Fruit fly (Drosophila melanogaster): Measurements from ENCODE around the gene CG13312.

Gene CG13312

DNA sequence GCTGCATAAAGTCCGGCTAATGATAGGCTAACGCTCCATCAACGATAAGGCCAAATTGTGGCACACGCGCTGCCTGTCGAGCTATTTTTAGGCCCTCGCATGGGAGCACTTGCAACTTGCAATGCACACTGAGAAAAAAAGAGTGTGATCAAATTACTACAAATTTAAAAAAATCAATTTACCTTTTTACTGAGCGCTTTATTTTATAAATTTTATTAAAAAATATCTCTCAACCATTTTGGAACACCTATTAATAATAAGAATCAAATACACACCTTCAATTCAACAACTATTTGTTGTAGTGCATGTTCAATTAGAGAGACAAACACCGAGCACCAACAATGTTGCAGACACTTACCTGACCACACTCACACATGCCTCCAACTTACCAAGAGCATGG, 41.5 kb downstream of the CG13312 start (continued):
- TF ChIP-seq CG31388 (GFP tag; optimal IDR thresholded peaks at IDR 0.05): no peak
- TF ChIP-seq CG3726 (GFP tag; IDR thresholded peaks at IDR 0.05): peak; percentile 7; the same call in 1 of the 3 replicates
- no peak for TF ChIP-seq exex (tag; optimal IDR thresholded peaks at IDR 0.05)
- no peak for TF ChIP-seq pita (GFP tag; optimal IDR thresholded peaks at IDR 0.05)
- TF ChIP-seq CG1603 (tag; optimal IDR thresholded peaks at IDR 0.05): no peak
- no peak for TF ChIP-seq Dip3 (GFP tag; optimal IDR thresholded peaks at IDR 0.05)
- no peak for TF ChIP-seq kay (GFP tag; optimal IDR thresholded peaks at IDR 0.05)
- peak; percentile 53 for TF ChIP-seq CG32772 (GFP tag; IDR thresholded peaks at IDR 0.05)
- no peak for TF ChIP-seq CG4854 (GFP tag; optimal IDR thresholded peaks at IDR 0.05)
- no peak for TF ChIP-seq Atf6 (GFP tag; IDR thresholded peaks at IDR 0.05)
- peak; percentile 8; the same call in 1 of the 2 replicates for TF ChIP-seq CG4730 (GFP tag; IDR thresholded peaks at IDR 0.05)
- peak; percentile 37 for TF ChIP-seq dmrt11E (tag; optimal IDR thresholded peaks at IDR 0.05)
- peak; percentile 53 for TF ChIP-seq wor (GFP tag; IDR thresholded peaks at IDR 0.05)
- TF ChIP-seq CG10366 (GFP tag; IDR thresholded peaks at IDR 0.05): peak; percentile 54
- TF ChIP-seq chif (GFP tag; optimal IDR thresholded peaks at IDR 0.05): no peak
- peak; percentile 37; the same call in 2 of the 3 replicates for TF ChIP-seq CG14050 (GFP tag; IDR thresholded peaks at IDR 0.05)
- no peak for TF ChIP-seq CG11723 (GFP tag; optimal IDR thresholded peaks at IDR 0.05)
- no peak for TF ChIP-seq ato (GFP tag; IDR thresholded peaks at IDR 0.05; ENCODE audit: partially characterized antibody)
- TF ChIP-seq CG13424 (tag; optimal IDR thresholded peaks at IDR 0.05): no peak
- peak; percentile 42 for TF ChIP-seq Lim3 (GFP tag; IDR thresholded peaks at IDR 0.05)
- no peak for TF ChIP-seq Ets97D (GFP tag; optimal IDR thresholded peaks at IDR 0.05)
- no peak for TF ChIP-seq CG33557 (GFP tag; optimal IDR thresholded peaks at IDR 0.05)
- no peak for TF ChIP-seq trh (GFP tag; optimal IDR thresholded peaks at IDR 0.05)
- peak; percentile 74 for TF ChIP-seq zfh1 (GFP tag; IDR thresholded peaks at IDR 0.05)
- TF ChIP-seq hkb (optimal IDR thresholded peaks at IDR 0.05): no peak
- TF ChIP-seq hkb (GFP tag; IDR thresholded peaks at IDR 0.05): peak; percentile 31
- no peak for TF ChIP-seq D19A (tag; optimal IDR thresholded peaks at IDR 0.05)
- TF ChIP-seq CG17802 (tag; optimal IDR thresholded peaks at IDR 0.05): peak; percentile 5
- peak; percentile 92 for TF ChIP-seq Ets65A (GFP tag)
- no peak for TF ChIP-seq CG16815 (GFP tag; optimal IDR thresholded peaks at IDR 0.05)
- TF ChIP-seq CG10267 (tag; optimal IDR thresholded peaks at IDR 0.05): peak; percentile 78
- peak; percentile 20 for TF ChIP-seq stwl (tag; optimal IDR thresholded peaks at IDR 0.05)
- peak; percentile 37 for TF ChIP-seq CG14710 (tag; optimal IDR thresholded peaks at IDR 0.05)
- no peak for TF ChIP-seq CG4424 (GFP tag; optimal IDR thresholded peaks at IDR 0.05)
- TF ChIP-seq Fer3 (tag; optimal IDR thresholded peaks at IDR 0.05): no peak
- TF ChIP-seq Mrtf (GFP tag; IDR thresholded peaks at IDR 0.05): peak; percentile 39; the same call in 1 of the 3 replicates
- peak; percentile 62 for TF ChIP-seq ttk (GFP tag; IDR thresholded peaks at IDR 0.05)
- TF ChIP-seq CG31441 (GFP tag; IDR thresholded peaks at IDR 0.05): peak; percentile 82; the same call in 1 of the 2 replicates
- TF ChIP-seq CG13296 (GFP tag; optimal IDR thresholded peaks at IDR 0.05): no peak
- peak; percentile 62 for TF ChIP-seq CG1024 (GFP tag; IDR thresholded peaks at IDR 0.05)
- no peak for TF ChIP-seq BtbVII (GFP tag; optimal IDR thresholded peaks at IDR 0.05)
- TF ChIP-seq otp (GFP tag; IDR thresholded peaks at IDR 0.05): peak; percentile 73
- no peak for TF ChIP-seq Bgb (GFP tag; IDR thresholded peaks at IDR 0.05; ENCODE audit: partially characterized antibody)
- no peak for TF ChIP-seq CG10654 (GFP tag; optimal IDR thresholded peaks at IDR 0.05)
- 0 out of 3 replicates have a peak, but pooled peaks have one; percentile 17 for TF ChIP-seq sr (GFP tag; IDR thresholded peaks at IDR 0.05)
- peak; percentile 5; the same call in 1 of the 3 replicates for TF ChIP-seq jigr1 (GFP tag; IDR thresholded peaks at IDR 0.05)
- TF ChIP-seq Oaz (GFP tag; IDR thresholded peaks at IDR 0.05): peak; percentile 14
- no peak for TF ChIP-seq Fer1 (GFP tag; optimal IDR thresholded peaks at IDR 0.05)
- TF ChIP-seq CG2199 (GFP tag; IDR thresholded peaks at IDR 0.05): no peak
- no peak for TF ChIP-seq Dp (GFP tag; optimal IDR thresholded peaks at IDR 0.05)
- peak; percentile 45 for TF ChIP-seq CG15696 (tag; optimal IDR thresholded peaks at IDR 0.05)
- TF ChIP-seq C15 (GFP tag; IDR thresholded peaks at IDR 0.05): no peak
